Fruit fly (Drosophila melanogaster) Kc167 (cell line): ENCODE measurements around the gene CG13930.

Experiments used
- Myc ChIP-seq: fragments of >200 bp; optimal IDR thresholded peaks from 2 replicates; lab custom pipeline; 2017; ENCODE audit warnings: missing external identifiers
- Sin3A ChIP-seq: fragments of >200 bp; optimal IDR thresholded peaks from 2 replicates; lab custom pipeline; 2018; ENCODE audit warnings: missing external identifiers
- h ChIP-seq: fragments of >200 bp; optimal IDR thresholded peaks from 3 replicates; lab custom pipeline; 2018; ENCODE audit warnings: missing external identifiers
- insv ChIP-seq: fragments of >200 bp; optimal IDR thresholded peaks from 3 replicates; lab custom pipeline; 2018; ENCODE audit warnings: missing external identifiers
- psq ChIP-seq: fragments of >200 bp; optimal IDR thresholded peaks from 2 replicates; lab custom pipeline; 2017; ENCODE audit warnings: missing external identifiers
- ttk ChIP-seq: sonication (Bioruptor generic); optimal IDR thresholded peaks from 2 replicates; lab custom pipeline; 2017; ENCODE audit warnings: missing external identifiers

CG13930 gene

dm6 chr3L:1679394-1679793 is 6.9 kb upstream of the CG13930 start:
- no peak for TF ChIP-seq psq (lab: Kevin White, UChicago)
- TF ChIP-seq ttk (lab: Kevin White, UChicago): no peak
- TF ChIP-seq h (lab: Kevin White, UChicago): no peak
- TF ChIP-seq Sin3A: no peak
- no peak for TF ChIP-seq Myc (lab: Kevin White, UChicago)
- no peak for TF ChIP-seq insv (lab: Kevin White, UChicago)

- TF ChIP-seq psq (lab: Kevin White, UChicago) (no peak), Sin3A (no peak), h (lab: Kevin White, UChicago) (no peak), insv (lab: Kevin White, UChicago) (no peak), ttk (lab: Kevin White, UChicago) (no peak), Myc (lab: Kevin White, UChicago) (no peak)
Measured at dm6 chr3L:1676222-1676621, 3.7 kb upstream of the CG13930 start.

DNA sequence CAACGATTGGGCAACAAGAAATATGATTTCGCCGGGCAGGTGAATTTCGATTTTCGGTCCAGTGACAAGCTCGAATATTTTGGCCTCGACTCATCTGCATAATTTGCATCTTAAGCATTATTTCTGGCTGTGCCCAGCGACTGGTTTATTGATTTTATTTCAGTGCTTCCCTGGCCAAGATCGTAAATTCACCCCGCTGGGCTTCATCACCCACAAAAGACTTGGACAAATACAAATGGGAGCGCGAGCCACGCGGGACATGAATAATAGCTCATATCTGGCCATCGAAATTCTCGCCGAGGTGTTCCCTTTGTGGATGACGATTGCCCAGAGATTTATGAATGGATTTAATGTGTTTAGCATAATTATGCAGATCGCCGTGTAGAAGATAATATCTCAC is 2.7 kb upstream of the CG13930 start:
- TF ChIP-seq ttk (lab: Kevin White, UChicago) (no peak), insv (lab: Kevin White, UChicago) (no peak), Myc (lab: Kevin White, UChicago) (no peak), Sin3A (no peak), psq (lab: Kevin White, UChicago) (no peak), h (lab: Kevin White, UChicago) (no peak)

DNA sequence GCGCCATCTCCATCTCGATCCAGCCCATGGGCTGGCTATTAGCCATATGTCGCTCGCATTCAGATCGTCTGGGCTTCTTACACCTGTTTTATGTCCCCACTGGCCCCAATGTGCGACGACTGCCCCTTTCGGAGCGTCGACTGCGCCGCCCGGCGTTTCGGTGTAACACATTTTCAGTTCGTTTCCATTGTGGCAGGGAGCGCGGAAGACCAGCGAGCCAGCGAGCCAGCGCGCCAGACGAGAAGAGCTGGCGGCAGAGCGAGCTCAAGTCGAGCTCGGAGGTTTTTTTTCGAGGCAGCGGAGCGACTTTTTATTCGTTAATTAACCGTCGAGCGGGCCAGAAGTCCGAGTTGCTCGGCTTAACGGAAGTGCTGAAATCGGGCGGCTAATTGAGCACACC is 1.9 kb upstream of the CG13930 start, which contains the start of gene CG7991:
Gene CG7991, plus strand, starts transcription at position 329 of the 400 bp plus-strand sequence.
- no peak for TF ChIP-seq ttk (lab: Kevin White, UChicago)

DNA sequence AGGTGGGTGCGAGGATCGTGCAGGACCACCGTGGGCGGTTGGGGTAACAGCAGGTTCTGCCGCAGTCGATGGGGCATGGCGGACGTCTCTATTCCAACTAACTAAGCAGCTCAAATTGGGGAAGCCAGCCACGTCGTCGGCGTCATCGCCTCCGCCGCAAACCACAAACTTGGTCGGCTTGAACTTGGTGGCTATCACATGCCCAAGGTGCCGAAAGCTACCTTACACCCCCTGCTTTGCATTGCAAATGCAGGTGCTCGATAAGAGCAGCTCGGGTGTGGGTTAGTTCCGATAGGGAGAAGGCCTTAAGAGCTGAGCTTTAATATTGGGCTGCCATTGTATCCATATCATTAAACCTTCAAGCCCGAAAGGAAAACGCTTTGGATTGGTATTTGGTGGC is 2.5 kb downstream of the CG13930 start, which contains the start of gene RabX5:
Gene RabX5, minus strand, starts transcription at position 101 of the 400 bp plus-strand sequence.
- TF ChIP-seq h (lab: Kevin White, UChicago) (no peak), Myc (lab: Kevin White, UChicago) (no peak), ttk (lab: Kevin White, UChicago) (no peak), insv (lab: Kevin White, UChicago) (no peak), psq (lab: Kevin White, UChicago) (no peak), Sin3A (no peak)

- no peak for TF ChIP-seq psq (lab: Kevin White, UChicago)
- TF ChIP-seq Myc (lab: Kevin White, UChicago): no peak
- no peak for TF ChIP-seq ttk (lab: Kevin White, UChicago)
- no peak for TF ChIP-seq insv (lab: Kevin White, UChicago)
- TF ChIP-seq Sin3A: no peak
- TF ChIP-seq h (lab: Kevin White, UChicago): no peak
Measured at dm6 chr3L:1668504-1668903, 4.0 kb downstream of the CG13930 start, which contains the start of gene RpL23A. Gene RpL23A, minus strand, starts transcription at chr3L:1668654.

- TF ChIP-seq psq (lab: Kevin White, UChicago): no peak
- peak; percentile 94 for TF ChIP-seq ttk (lab: Kevin White, UChicago)
Measured at dm6 chr3L:1667423-1667822, 5.1 kb downstream of the CG13930 start.

DNA sequence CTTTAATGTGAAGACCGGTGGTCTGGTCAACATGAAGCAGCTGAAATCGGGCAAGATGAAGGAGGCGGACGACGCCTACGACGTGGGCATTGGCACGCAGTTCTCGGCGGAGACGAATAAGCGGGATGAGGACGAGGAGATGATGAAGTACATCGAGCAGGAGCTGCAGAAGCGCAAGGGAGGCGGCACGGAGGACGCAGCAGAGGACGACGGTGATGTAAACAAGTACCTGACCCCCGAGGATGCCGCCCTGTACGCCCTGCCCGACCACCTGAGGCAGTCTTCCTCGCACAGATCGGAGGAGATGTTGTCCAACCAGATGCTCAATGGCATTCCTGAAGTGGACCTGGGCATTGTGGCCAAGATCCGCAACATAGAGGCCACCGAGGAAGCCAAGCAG is 7.0 kb downstream of the CG13930 start:
- TF ChIP-seq ttk (lab: Kevin White, UChicago) (no peak), h (lab: Kevin White, UChicago) (no peak), Sin3A (no peak), insv (lab: Kevin White, UChicago) (no peak), Myc (lab: Kevin White, UChicago) (no peak), psq (lab: Kevin White, UChicago) (no peak)

- TF ChIP-seq ttk (lab: Kevin White, UChicago): no peak
- no peak for TF ChIP-seq h (lab: Kevin White, UChicago)
- TF ChIP-seq Myc (lab: Kevin White, UChicago): no peak
- TF ChIP-seq Sin3A: no peak
- TF ChIP-seq psq (lab: Kevin White, UChicago): no peak
- TF ChIP-seq insv (lab: Kevin White, UChicago): no peak
Measured at dm6 chr3L:1664876-1665275, 7.7 kb downstream of the CG13930 start, which contains the start of the genes Srrm234 and CG7974. Gene Srrm234, minus strand, starts transcription at chr3L:1665064. Gene CG7974, plus strand, starts transcription at chr3L:1665138.

- TF ChIP-seq h (lab: Kevin White, UChicago) (no peak), psq (lab: Kevin White, UChicago) (no peak), ttk (lab: Kevin White, UChicago) (peak; percentile 82)
Measured at dm6 chr3L:1664205-1664604, 8.3 kb downstream of the CG13930 start.

dm6 chr3L:1663531-1663930 is 9.0 kb downstream of the CG13930 start:
- TF ChIP-seq ttk (lab: Kevin White, UChicago) (no peak), h (lab: Kevin White, UChicago) (no peak), insv (lab: Kevin White, UChicago) (no peak), Myc (lab: Kevin White, UChicago) (no peak), psq (lab: Kevin White, UChicago) (no peak), Sin3A (no peak)

dm6 chr3L:1661738-1662370 is 10.7 kb downstream of the CG13930 start:
- TF ChIP-seq insv (lab: Kevin White, UChicago) (no peak), psq (lab: Kevin White, UChicago) (no peak), ttk (lab: Kevin White, UChicago) (no peak), h (lab: Kevin White, UChicago) (no peak), Sin3A (no peak), Myc (lab: Kevin White, UChicago) (no peak)
